Worm (Caenorhabditis elegans): ENCODE data around the gene F55H2.5.
A peak's percentile ranks its signal among the peaks of the same experiment; 100 is the strongest.

DNA sequence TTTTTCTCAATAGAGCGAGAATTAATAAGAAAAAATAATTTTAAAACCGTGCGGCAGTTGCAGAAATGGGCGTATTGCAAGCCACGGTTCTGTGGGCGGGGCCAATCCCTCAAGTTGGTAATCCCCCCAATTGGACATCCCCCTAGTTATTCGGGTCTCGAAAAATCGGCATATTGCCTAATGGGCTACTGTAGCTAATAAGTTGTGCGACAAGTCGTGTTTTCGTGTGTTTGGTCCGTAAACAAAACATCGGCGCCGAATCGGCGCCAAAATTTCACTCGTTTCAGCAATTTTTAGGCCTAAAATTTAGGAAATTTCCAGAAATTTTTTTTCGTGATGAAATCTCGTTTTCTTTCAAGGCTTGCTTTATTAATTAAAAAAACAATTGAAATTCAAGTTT lies 6.9 kb upstream of the F55H2.5 start:
- TF ChIP-seq ztf-18 (tag; optimal IDR thresholded peaks at IDR 0.05) = peak; percentile 22
- no peak for TF ChIP-seq chd-7 (tag; optimal IDR thresholded peaks at IDR 0.05)
- no peak for TF ChIP-seq ztf-28 (GFP tag; IDR thresholded peaks at IDR 0.05)
- peak; percentile 50 for TF ChIP-seq dpl-1 (GFP tag; optimal IDR thresholded peaks at IDR 0.05)
- no peak for TF ChIP-seq ztf-26 (tag; optimal IDR thresholded peaks at IDR 0.05)
- no peak for TF ChIP-seq ama-1 (optimal IDR thresholded peaks at IDR 0.05)
- TF ChIP-seq ama-1 (GFP tag; optimal IDR thresholded peaks at IDR 0.05) = no peak
- peak; percentile 91 for TF ChIP-seq hsf-1 (GFP tag; IDR thresholded peaks at IDR 0.05)

All from whole organism, young adult.